Worm (Caenorhabditis elegans) whole organism, late embryonic: ENCODE measurements around the gene srbc-25.

Source experiments
- K02D7.2 ChIP-seq: sonication (generic microtip); optimal IDR thresholded peaks from 2 replicates; lab custom pipeline; 2017; ENCODE audit warnings: mild to moderate bottlenecking, missing genetic modification characterization, missing compliant biosample characterization
- fkh-10 ChIP-seq: fragments of 150-350 bp; optimal IDR thresholded peaks from 2 replicates; lab custom pipeline; 2014; ENCODE audit warnings: missing biosample characterization, missing genetic modification reagents, missing genetic modification characterization
- pha-4 ChIP-seq: fragments of 150-350 bp; optimal IDR thresholded peaks from 2 replicates; lab custom pipeline; 2018; ENCODE audit warnings: missing biosample characterization, missing genetic modification reagents, missing genetic modification characterization

ce11 chrV:17170822-17171221, 3.0 kb upstream of the srbc-25 start, which contains the start of gene srw-51:
- no peak for TF ChIP-seq K02D7.2 (tag; lab: Kevin White, UChicago)
- no peak for TF ChIP-seq pha-4 (tag; lab: Kevin White, UChicago)
- TF ChIP-seq fkh-10 (GFP tag; lab: Kevin White, UChicago), result no peak
